Worm (Caenorhabditis elegans): ENCODE results near the gene srz-47.

DNA sequence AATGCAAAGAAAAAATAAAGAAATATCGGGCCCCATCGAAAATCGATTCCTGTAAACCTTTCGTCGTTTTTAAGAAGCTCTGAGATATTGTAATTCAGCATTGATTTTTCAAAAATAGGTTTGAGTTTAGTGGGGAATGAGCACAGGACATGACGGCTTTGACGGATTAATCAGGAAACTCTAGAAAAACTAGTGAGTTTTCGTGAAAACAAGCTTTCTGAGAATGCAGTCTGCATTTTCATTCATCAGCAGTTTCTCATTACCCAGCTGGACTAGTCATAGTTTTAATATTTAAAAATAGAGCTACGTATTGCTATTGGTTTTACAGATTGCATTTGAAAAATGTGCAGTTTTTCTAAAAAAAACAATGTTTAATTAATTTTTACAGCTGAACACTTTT is at the start of gene srz-47:
- TF ChIP-seq dmd-4 (tag; optimal IDR thresholded peaks at IDR 0.05; ENCODE audit: borderline replicate concordance) (no peak), ama-1 (optimal IDR thresholded peaks at IDR 0.05) (no peak)
